Worm (Caenorhabditis elegans): ENCODE data around the gene F12D9.2.

ce11 chrX:8677320-8677719 is 30.4 kb upstream of the F12D9.2 start:
- no peak for TF ChIP-seq snpc-1.1 (tag; optimal IDR thresholded peaks at IDR 0.05; ENCODE audit: insufficient read depth)
- no peak for TF ChIP-seq dpl-1 (GFP tag; optimal IDR thresholded peaks at IDR 0.05)
- no peak for TF ChIP-seq madf-6 (GFP tag; IDR thresholded peaks at IDR 0.05)
- TF ChIP-seq repo-1 (tag; optimal IDR thresholded peaks at IDR 0.05): no peak
- no peak for TF ChIP-seq unc-62 (GFP tag; optimal IDR thresholded peaks at IDR 0.05)
- TF ChIP-seq cebp-2 (GFP tag; IDR thresholded peaks at IDR 0.05): no peak
- no peak for TF ChIP-seq F49E8.2 (tag; optimal IDR thresholded peaks at IDR 0.05; ENCODE audit: insufficient read depth)
